Worm (Caenorhabditis elegans): ENCODE results near the gene srj-44.

The srj-44 gene

ce11 chrV:2869503-2869902, 23.8 kb upstream of the srj-44 start, which contains the start of gene srh-241:
Gene srh-241 (minus strand): TSS chrV:2869603.
- TF ChIP-seq zim-3 (tag; optimal IDR thresholded peaks at IDR 0.05) (no peak), aptf-3 (GFP tag; IDR thresholded peaks at IDR 0.05) (no peak), B0019.2 (GFP tag; conservative IDR thresholded peaks at IDR 0.05) (no peak)

- TF ChIP-seq sdz-38 (tag; optimal IDR thresholded peaks at IDR 0.05), result no peak
- TF ChIP-seq mes-4 (tag; optimal IDR thresholded peaks at IDR 0.05), result no peak
- no peak for TF ChIP-seq bed-2 (GFP tag; IDR thresholded peaks at IDR 0.05)
- no peak for TF ChIP-seq F49E8.2 (tag; optimal IDR thresholded peaks at IDR 0.05; ENCODE audit: insufficient read depth)
- TF ChIP-seq Y79H2A.3 (GFP tag; conservative IDR thresholded peaks at IDR 0.05), result no peak
- no peak for TF ChIP-seq tbp1 (GFP tag; optimal IDR thresholded peaks at IDR 0.05)
- TF ChIP-seq lsy-27 (tag; optimal IDR thresholded peaks at IDR 0.05; ENCODE audit: borderline replicate concordance, insufficient read depth), result no peak
- no peak for TF ChIP-seq mcd-1 (GFP tag; IDR thresholded peaks at IDR 0.05)
- no peak for TF ChIP-seq snpc-1.1 (tag; optimal IDR thresholded peaks at IDR 0.05; ENCODE audit: insufficient read depth)
- TF ChIP-seq attf-5 (GFP tag; optimal IDR thresholded peaks at IDR 0.05), result no peak
- no peak for TF ChIP-seq him-1 (tag; optimal IDR thresholded peaks at IDR 0.05)
- no peak for TF ChIP-seq zfh-2 (GFP tag; conservative IDR thresholded peaks at IDR 0.05)
- no peak for TF ChIP-seq ztf-25 (GFP tag; IDR thresholded peaks at IDR 0.05)
- no peak for TF ChIP-seq hmg-1.2 (GFP tag; IDR thresholded peaks at IDR 0.05)
- TF ChIP-seq F23B12.7 (tag; optimal IDR thresholded peaks at IDR 0.05; ENCODE audit: insufficient read depth), result no peak
- TF ChIP-seq lin-54 (GFP tag; optimal IDR thresholded peaks at IDR 0.05), result no peak
- no peak for TF ChIP-seq B0336.3 (GFP tag; IDR thresholded peaks at IDR 0.05)
Observed at ce11 chrV:2864899-2865298, 19.2 kb upstream of the srj-44 start, which contains the start of gene srh-240. Gene srh-240 (plus strand): TSS chrV:2865199.

- TF ChIP-seq lir-1 (GFP tag; conservative IDR thresholded peaks at IDR 0.05), result no peak
- TF ChIP-seq lsy-27 (tag; optimal IDR thresholded peaks at IDR 0.05; ENCODE audit: borderline replicate concordance, insufficient read depth), result no peak
- TF ChIP-seq B0336.3 (GFP tag; IDR thresholded peaks at IDR 0.05), result no peak
Observed at ce11 chrV:2863033-2863432, 17.4 kb upstream of the srj-44 start, which contains the start of gene srh-272. Gene srh-272 (plus strand): TSS chrV:2863333.

- TF ChIP-seq xnd-1 (tag; optimal IDR thresholded peaks at IDR 0.05), result no peak
- TF ChIP-seq C17E4.6 (GFP tag; IDR thresholded peaks at IDR 0.05), result no peak
- no peak for TF ChIP-seq Y53F4B.3 (GFP tag; IDR thresholded peaks at IDR 0.05)
- TF ChIP-seq B0261.1 (tag; optimal IDR thresholded peaks at IDR 0.05), result no peak
- TF ChIP-seq dpl-1 (GFP tag; optimal IDR thresholded peaks at IDR 0.05), result no peak
- no peak for TF ChIP-seq snpc-1.1 (tag; optimal IDR thresholded peaks at IDR 0.05; ENCODE audit: insufficient read depth)
- no peak for TF ChIP-seq F39B2.1 (GFP tag; IDR thresholded peaks at IDR 0.05)
- no peak for TF ChIP-seq aptf-3 (GFP tag; IDR thresholded peaks at IDR 0.05)
- no peak for TF ChIP-seq lir-1 (GFP tag; conservative IDR thresholded peaks at IDR 0.05)
- TF ChIP-seq unc-130 (GFP tag; optimal IDR thresholded peaks at IDR 0.05), result no peak
- no peak for TF ChIP-seq akir-1 (GFP tag; optimal IDR thresholded peaks at IDR 0.05)
- TF ChIP-seq cebp-1 (GFP tag; IDR thresholded peaks at IDR 0.05), result no peak
- TF ChIP-seq cebp-1 (tag; optimal IDR thresholded peaks at IDR 0.05), result no peak
- no peak for TF ChIP-seq hmg-20 (GFP tag; IDR thresholded peaks at IDR 0.05)
Observed at ce11 chrV:2861505-2861904, 15.8 kb upstream of the srj-44 start, which contains the start of gene srh-270. Gene srh-270 (minus strand): TSS chrV:2861605.

ce11 chrV:2859738-2860137, 14.1 kb upstream of the srj-44 start, which contains the start of gene srj-54:
Gene srj-54 (minus strand): TSS chrV:2859838.
- no peak for TF ChIP-seq zfh-2 (GFP tag; conservative IDR thresholded peaks at IDR 0.05)
- no peak for TF ChIP-seq mes-4 (tag; optimal IDR thresholded peaks at IDR 0.05)
